Fruit fly (Drosophila melanogaster) whole organism, wandering third instar larva: ENCODE measurements around the gene CG43255.

Source experiments
- Abd-B ChIP-seq: fragments of >200 bp; optimal IDR thresholded peaks from 2 replicates; lab custom pipeline; 2017; ENCODE audit warnings: missing biosample characterization, missing genetic modification characterization
- CG9705 ChIP-seq: fragments of 200-800 bp; sonication (Bioruptor generic); optimal IDR thresholded peaks from 2 replicates; lab custom pipeline; 2018; ENCODE audit warnings: missing biosample characterization, mild to moderate bottlenecking, missing genetic modification characterization
- CrebA ChIP-seq: fragments of 200-800 bp; sonication (Bioruptor generic); optimal IDR thresholded peaks from 2 replicates; lab custom pipeline; 2016; ENCODE audit warnings: missing biosample characterization, mild to moderate bottlenecking, missing genetic modification characterization, borderline replicate concordance
- Dfd ChIP-seq: fragments of >200 bp; optimal IDR thresholded peaks from 2 replicates; lab custom pipeline; 2017; ENCODE audit warnings: missing biosample characterization, missing genetic modification characterization
- Dif ChIP-seq: fragments of 200-275, 200-300 bp; sonication (Bioruptor generic); optimal IDR thresholded peaks from 2 replicates; lab custom pipeline; 2018; ENCODE audit warnings: missing biosample characterization, missing genetic modification characterization; ENCODE audit not compliant: partially characterized antibody
- GATAd ChIP-seq: sonication (Bioruptor generic); optimal IDR thresholded peaks from 2 replicates; lab custom pipeline; 2016; ENCODE audit warnings: missing biosample characterization, missing genetic modification characterization
- HLH106 ChIP-seq: fragments of 200-800 bp; optimal IDR thresholded peaks from 3 replicates; lab custom pipeline; 2019; ENCODE audit warnings: missing biosample characterization, mild to moderate bottlenecking, missing genetic modification characterization, moderate library complexity
- Hr83 ChIP-seq: fragments of 200-300 bp; sonication (Bioruptor generic); optimal IDR thresholded peaks from 2 replicates; lab custom pipeline; 2016; ENCODE audit warnings: missing biosample characterization, mild to moderate bottlenecking, missing genetic modification characterization, moderate library complexity; ENCODE audit not compliant: poor library complexity, severe bottlenecking
- Jra ChIP-seq: sonication (Bioruptor generic); optimal IDR thresholded peaks from 2 replicates; lab custom pipeline; 2016; ENCODE audit warnings: missing biosample characterization, missing genetic modification characterization
- Myc ChIP-seq: fragments of >200 bp; optimal IDR thresholded peaks from 2 replicates; lab custom pipeline; 2017
- N ChIP-seq: fragments of >200 bp; optimal IDR thresholded peaks from 2 replicates; lab custom pipeline; 2018; ENCODE audit warnings: missing biosample characterization, missing external identifiers, missing genetic modification characterization
- OdsH ChIP-seq: fragments of 200-800 bp; sonication (Bioruptor generic); optimal IDR thresholded peaks from 2 replicates; lab custom pipeline; 2016; ENCODE audit warnings: missing biosample characterization, mild to moderate bottlenecking, missing genetic modification characterization
- Sp1 ChIP-seq: fragments of 200-800 bp; sonication (Bioruptor generic); optimal IDR thresholded peaks from 3 replicates; lab custom pipeline; 2019; ENCODE audit warnings: missing biosample characterization, mild to moderate bottlenecking, missing genetic modification characterization, moderate library complexity
- br ChIP-seq: fragments of 200-800 bp; sonication (Bioruptor generic); optimal IDR thresholded peaks from 2 replicates; lab custom pipeline; 2016; ENCODE audit warnings: missing biosample characterization, missing genetic modification characterization
- dmrt93B ChIP-seq: fragments of 200-800 bp; sonication (Bioruptor generic); optimal IDR thresholded peaks from 2 replicates; lab custom pipeline; 2018; ENCODE audit warnings: missing biosample characterization, mild to moderate bottlenecking, missing genetic modification characterization
- ey ChIP-seq: fragments of 200-800 bp; sonication (Bioruptor generic); optimal IDR thresholded peaks from 2 replicates; lab custom pipeline; 2016; ENCODE audit warnings: missing biosample characterization, missing genetic modification characterization
- foxo ChIP-seq, 2 experiments: fragments of 200-800 bp; sonication (Bioruptor generic); optimal IDR thresholded peaks; 2 replicates in 1 of 2; 3 replicates in 1 of 2; lab custom pipeline; 2016 to 2017; ENCODE audit warnings: missing biosample characterization in 2 of 2, missing genetic modification characterization in 2 of 2
- fru ChIP-seq: fragments of 200-800 bp; sonication (Bioruptor generic); optimal IDR thresholded peaks from 3 replicates; lab custom pipeline; 2016; ENCODE audit warnings: missing biosample characterization, mild to moderate bottlenecking, missing genetic modification characterization
- h ChIP-seq: fragments of 200-800 bp; sonication (Bioruptor generic); optimal IDR thresholded peaks from 3 replicates; lab custom pipeline; 2016; ENCODE audit warnings: missing biosample characterization, mild to moderate bottlenecking, missing genetic modification characterization
- lola ChIP-seq: fragments of >200 bp; optimal IDR thresholded peaks from 2 replicates; lab custom pipeline; 2017; ENCODE audit warnings: missing biosample characterization, missing genetic modification characterization
- pan ChIP-seq: fragments of >200 bp; optimal IDR thresholded peaks from 2 replicates; lab custom pipeline; 2017
- psq ChIP-seq: fragments of 200-800 bp; sonication (Bioruptor generic); optimal IDR thresholded peaks from 3 replicates; lab custom pipeline; 2017; ENCODE audit warnings: missing biosample characterization, mild to moderate bottlenecking, missing genetic modification characterization, moderate library complexity
- rgr ChIP-seq: fragments of 200-800 bp; sonication (Bioruptor generic); optimal IDR thresholded peaks from 3 replicates; lab custom pipeline; 2016; ENCODE audit warnings: missing biosample characterization, mild to moderate bottlenecking, missing genetic modification characterization
- sage ChIP-seq: fragments of 200-800 bp; sonication (Bioruptor generic); optimal IDR thresholded peaks from 2 replicates; lab custom pipeline; 2016; ENCODE audit warnings: missing biosample characterization, mild to moderate bottlenecking, missing genetic modification characterization
- sv ChIP-seq: fragments of 200-800 bp; sonication (Bioruptor generic); optimal IDR thresholded peaks from 3 replicates; lab custom pipeline; 2016; ENCODE audit warnings: missing biosample characterization, missing genetic modification characterization
- usp ChIP-seq: fragments of >200 bp; optimal IDR thresholded peaks from 2 replicates; lab custom pipeline; 2017; ENCODE audit warnings: missing biosample characterization, missing genetic modification characterization

The CG43255 gene

dm6 chrX:8908137-8908536 lies 15.6 kb upstream of the CG43255 start:
- TF ChIP-seq HLH106 (tag; lab: Kevin White, UChicago) (no peak), Myc (lab: Kevin White, UChicago) (no peak), pan (lab: Kevin White, UChicago) (no peak), OdsH (GFP tag; lab: Kevin White, UChicago) (no peak), Jra (GFP tag; lab: Kevin White, UChicago) (no peak)

dm6 chrX:8911878-8912277 lies 11.9 kb upstream of the CG43255 start:
- TF ChIP-seq CrebA (GFP tag; lab: Kevin White, UChicago) (no peak), h (GFP tag; lab: Kevin White, UChicago) (no peak), foxo (GFP tag; optimal IDR thresholded peaks at IDR 0.05; lab: Kevin White, UChicago) (no peak), Hr83 (no peak), lola (no peak), psq (GFP tag; lab: Kevin White, UChicago) (no peak), pan (lab: Kevin White, UChicago) (no peak)

dm6 chrX:8924778-8925177 lies 1.0 kb downstream of the CG43255 start:
- no peak for TF ChIP-seq br (GFP tag; lab: Kevin White, UChicago)
- no peak for TF ChIP-seq Jra (GFP tag; lab: Kevin White, UChicago)
- no peak for TF ChIP-seq N (GFP tag; lab: Kevin White, UChicago)
- no peak for TF ChIP-seq CrebA (GFP tag; lab: Kevin White, UChicago)
- TF ChIP-seq Abd-B (GFP tag; lab: Kevin White, UChicago) = no peak
- TF ChIP-seq sv = no peak
- no peak for TF ChIP-seq sage (GFP tag; lab: Kevin White, UChicago)
- no peak for TF ChIP-seq Myc (lab: Kevin White, UChicago)
- no peak for TF ChIP-seq pan (lab: Kevin White, UChicago)
- TF ChIP-seq foxo (GFP tag; optimal IDR thresholded peaks at IDR 0.05; lab: Kevin White, UChicago) = no peak
- TF ChIP-seq usp = no peak
- no peak for TF ChIP-seq HLH106 (tag; lab: Kevin White, UChicago)
- no peak for TF ChIP-seq GATAd (GFP tag; lab: Kevin White, UChicago)
- no peak for TF ChIP-seq Sp1 (GFP tag; lab: Kevin White, UChicago)

- no peak for TF ChIP-seq sage (GFP tag; lab: Kevin White, UChicago)
- TF ChIP-seq N (GFP tag; lab: Kevin White, UChicago) = no peak
- peak; percentile 33 for TF ChIP-seq Dfd (GFP tag; lab: Kevin White, UChicago)
- TF ChIP-seq Dif (GFP tag; lab: Kevin White, UChicago) = no peak
Measured at dm6 chrX:8958261-8958660, 34.5 kb downstream of the CG43255 start.

- TF ChIP-seq ey = peak; percentile 39
- TF ChIP-seq br (GFP tag; lab: Kevin White, UChicago) = peak; percentile 22
- peak in 1 of 2 experiments; percentile 56 for TF ChIP-seq foxo (GFP tag; optimal IDR thresholded peaks at IDR 0.05; lab: Kevin White, UChicago)
- peak; percentile 9 for TF ChIP-seq Sp1 (GFP tag; lab: Kevin White, UChicago)
- TF ChIP-seq rgr (GFP tag; lab: Kevin White, UChicago) = peak; percentile 43
- peak; percentile 33 for TF ChIP-seq OdsH (GFP tag; lab: Kevin White, UChicago)
- TF ChIP-seq CrebA (GFP tag; lab: Kevin White, UChicago) = no peak
- no peak for TF ChIP-seq CG9705 (GFP tag; lab: Kevin White, UChicago)
- TF ChIP-seq HLH106 (tag; lab: Kevin White, UChicago) = peak; percentile 56
- peak; percentile 51 for TF ChIP-seq h (GFP tag; lab: Kevin White, UChicago)
- TF ChIP-seq psq (GFP tag; lab: Kevin White, UChicago) = peak; percentile 34
- TF ChIP-seq dmrt93B = no peak
- TF ChIP-seq fru = peak; percentile 63
- TF ChIP-seq, all 38 proteins: peak for 10
Measured at dm6 chrX:8973136-8973535, 49.4 kb downstream of the CG43255 start.
